Worm (Caenorhabditis elegans): ENCODE measurements around the gene galt-1.

ce11 chrV:5975724-5976123, 45.0 kb downstream of the galt-1 start, which contains the start of gene acy-2:
- TF ChIP-seq ref-1 (GFP tag; conservative IDR thresholded peaks at IDR 0.05) (no peak), med-1 (GFP tag; optimal IDR thresholded peaks at IDR 0.05; ENCODE audit: insufficient read depth) (no peak)
